Worm (Caenorhabditis elegans): ENCODE data around the gene lep-2.

The lep-2 gene

DNA sequence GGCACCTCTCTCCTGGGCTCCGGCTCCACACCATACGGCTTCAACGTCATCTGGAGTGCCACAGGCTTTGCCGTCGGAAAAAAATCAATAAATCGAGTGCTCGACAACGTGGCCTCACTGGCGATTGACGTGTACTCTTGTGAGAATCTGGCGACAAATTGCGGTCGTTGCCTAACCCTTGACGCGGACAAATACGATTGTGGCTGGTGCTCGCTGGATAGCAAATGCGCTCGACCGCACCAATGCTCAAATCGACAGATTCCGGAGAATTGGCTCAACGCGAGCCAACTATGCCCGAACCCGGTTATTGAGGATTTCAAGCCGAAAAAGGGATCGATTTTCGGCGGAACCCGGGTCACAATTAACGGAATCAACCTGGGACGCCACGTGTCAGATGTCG lies 19.7 kb upstream of the lep-2 start:
- no peak for TF ChIP-seq sem-4 (tag; optimal IDR thresholded peaks at IDR 0.05)

DNA sequence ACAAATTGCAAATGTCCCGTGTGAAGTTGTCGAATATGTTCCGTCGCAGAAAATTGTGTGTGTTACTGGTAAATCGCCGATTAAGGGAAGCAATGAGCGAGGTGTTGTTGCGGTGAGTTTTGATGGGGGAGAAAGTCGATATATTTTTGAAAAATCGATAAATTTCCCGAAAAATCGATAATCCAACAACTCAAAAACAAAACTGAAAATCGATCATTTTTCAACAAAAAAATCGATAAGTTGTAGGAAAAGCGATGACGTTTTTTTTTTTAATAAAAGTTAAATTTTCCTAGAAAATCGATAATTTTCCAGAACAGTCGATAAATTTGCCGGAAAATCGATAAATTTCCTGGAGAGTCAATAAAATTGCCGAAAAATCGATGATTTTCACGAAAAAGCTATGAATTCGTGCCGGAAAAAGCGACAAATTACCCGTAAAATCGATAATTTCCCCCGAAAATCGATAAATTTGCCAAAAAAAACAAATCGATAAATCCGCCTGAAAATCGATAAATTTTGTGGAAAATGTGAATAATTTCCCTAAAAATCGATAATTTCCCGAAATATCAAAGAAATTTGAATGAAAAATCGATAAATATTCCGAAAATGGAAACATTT lies 19.2 kb upstream of the lep-2 start:
- TF ChIP-seq mab-5 (tag; optimal IDR thresholded peaks at IDR 0.05), result no peak
- no peak for TF ChIP-seq F13H6.1 (tag; optimal IDR thresholded peaks at IDR 0.05)
- no peak for TF ChIP-seq zag-1 (tag; optimal IDR thresholded peaks at IDR 0.05)
- no peak for TF ChIP-seq lin-13 (GFP tag; optimal IDR thresholded peaks at IDR 0.05)
- no peak for TF ChIP-seq sem-4 (tag; optimal IDR thresholded peaks at IDR 0.05)
- TF ChIP-seq alr-1 (tag; optimal IDR thresholded peaks at IDR 0.05), result no peak

DNA sequence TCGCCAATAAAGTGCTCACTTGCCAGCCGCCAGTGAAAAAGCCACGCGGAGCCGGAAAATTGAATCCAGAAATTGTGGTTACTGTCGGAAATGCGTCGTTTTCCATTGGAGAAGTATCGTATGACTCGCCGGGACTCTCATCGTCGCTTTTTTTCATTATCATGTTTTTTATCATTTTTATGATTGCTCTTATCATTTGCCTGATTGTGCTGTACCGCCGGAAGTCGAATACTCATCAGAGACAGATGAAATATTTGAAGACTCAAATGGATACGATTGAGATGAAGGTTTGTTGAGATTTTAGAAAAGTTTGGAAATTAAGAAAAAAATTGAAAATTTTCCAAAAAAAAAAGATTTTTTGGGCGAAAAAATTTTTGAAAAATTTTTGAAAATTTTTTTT lies 15.7 kb upstream of the lep-2 start:
- TF ChIP-seq fos-1 (tag; optimal IDR thresholded peaks at IDR 0.05) (peak; percentile 74), ZK546.5 (tag; optimal IDR thresholded peaks at IDR 0.05) (no peak), alr-1 (tag; optimal IDR thresholded peaks at IDR 0.05) (no peak)

DNA sequence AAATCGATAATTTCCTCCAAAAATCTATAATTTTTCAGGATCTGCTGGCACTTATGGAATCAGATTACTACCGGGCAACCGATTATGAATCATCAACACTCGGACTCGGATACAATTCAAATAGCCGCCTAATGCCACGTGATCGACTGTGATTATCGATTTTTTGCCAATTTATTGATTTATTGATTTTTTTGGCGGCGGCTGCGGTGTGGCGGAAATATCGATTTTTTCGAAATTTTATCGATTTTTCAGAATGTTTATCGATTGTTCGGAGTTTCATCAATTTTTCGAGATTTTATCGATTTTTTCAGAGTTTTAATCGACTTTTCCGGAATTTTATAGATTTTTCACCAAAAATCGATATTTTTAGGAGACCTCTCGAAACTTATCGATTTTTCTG lies 8.5 kb upstream of the lep-2 start:
- TF ChIP-seq dmd-4 (tag; optimal IDR thresholded peaks at IDR 0.05) (no peak), nhr-11 (tag; optimal IDR thresholded peaks at IDR 0.05) (no peak), nhr-25 (tag; optimal IDR thresholded peaks at IDR 0.05) (no peak), elt-1 (tag; optimal IDR thresholded peaks at IDR 0.05) (no peak), C34F6.9 (tag; optimal IDR thresholded peaks at IDR 0.05) (no peak), nhr-77 (tag; optimal IDR thresholded peaks at IDR 0.05) (no peak), nhr-129 (tag; optimal IDR thresholded peaks at IDR 0.05) (no peak), sem-4 (tag; optimal IDR thresholded peaks at IDR 0.05) (no peak), ztf-1 (GFP tag; conservative IDR thresholded peaks at IDR 0.05) (no peak), nhr-12 (tag; optimal IDR thresholded peaks at IDR 0.05) (no peak), ZK546.5 (tag; optimal IDR thresholded peaks at IDR 0.05) (no peak), nhr-237 (tag; optimal IDR thresholded peaks at IDR 0.05) (no peak), crh-2 (tag; optimal IDR thresholded peaks at IDR 0.05) (no peak), sma-3 (GFP tag; optimal IDR thresholded peaks at IDR 0.05) (no peak), nhr-6 (tag; optimal IDR thresholded peaks at IDR 0.05) (no peak)

DNA sequence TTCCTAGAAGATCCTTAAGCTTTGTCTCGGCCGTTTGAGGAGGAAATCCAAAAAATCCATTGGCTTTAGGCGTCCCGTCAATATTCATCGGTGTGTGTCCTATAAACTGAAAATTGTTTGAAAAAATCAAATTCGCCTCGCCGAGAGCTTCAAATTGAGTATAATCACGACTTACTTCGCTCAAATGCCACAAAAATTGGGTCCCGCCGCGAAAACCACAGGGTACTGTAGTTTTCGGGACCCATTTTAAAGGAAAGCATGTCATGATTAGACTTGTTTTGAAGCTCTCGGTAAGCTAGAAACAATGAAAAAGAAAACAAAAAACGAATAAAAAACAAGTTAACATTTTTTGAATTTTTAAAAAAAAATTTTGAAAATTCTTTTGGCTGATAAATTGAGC lies 1.7 kb upstream of the lep-2 start, which contains the start of gene egrh-2:
Gene egrh-2 (minus strand): TSS at position 101 of the 400 bp plus-strand sequence.
- TF ChIP-seq ztf-11 (tag; optimal IDR thresholded peaks at IDR 0.05), result no peak

DNA sequence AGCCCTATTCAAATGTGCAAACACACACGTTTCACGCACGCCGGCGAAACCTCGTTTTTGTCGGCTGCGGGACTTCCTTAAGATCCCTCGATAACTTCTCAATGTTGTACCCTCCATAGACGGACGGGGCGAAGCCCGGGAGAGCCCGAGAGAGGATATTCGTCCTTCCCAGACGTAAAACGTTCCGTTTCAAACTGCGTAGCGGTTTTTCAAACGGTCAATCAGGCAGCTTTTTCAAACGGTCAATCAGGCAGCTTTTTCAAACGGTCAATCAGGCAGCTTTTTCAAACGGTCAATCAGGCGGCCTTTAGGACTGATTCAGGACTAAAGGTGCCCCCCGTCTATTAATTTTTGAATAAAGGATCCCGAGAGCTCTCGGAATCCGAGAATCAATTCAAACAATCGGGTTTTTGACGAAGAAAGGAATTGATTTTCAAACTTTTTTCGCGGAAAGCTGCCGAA lies 871 bp upstream of the lep-2 start:
- TF ChIP-seq ama-1 (optimal IDR thresholded peaks at IDR 0.05) (peak; percentile 65), unc-39 (tag; optimal IDR thresholded peaks at IDR 0.05) (no peak), unc-55 (GFP tag; optimal IDR thresholded peaks at IDR 0.05) (peak; percentile 21), lsy-2 (tag; optimal IDR thresholded peaks at IDR 0.05) (peak in 1 of 2 experiments; percentile 9), gmeb-1 (tag; optimal IDR thresholded peaks at IDR 0.05) (no peak), ztf-11 (tag; optimal IDR thresholded peaks at IDR 0.05) (no peak), snpc-4 (tag; optimal IDR thresholded peaks at IDR 0.05) (peak; percentile 92), lin-39 (tag; optimal IDR thresholded peaks at IDR 0.05) (no peak), nhr-77 (tag; optimal IDR thresholded peaks at IDR 0.05) (no peak)

DNA sequence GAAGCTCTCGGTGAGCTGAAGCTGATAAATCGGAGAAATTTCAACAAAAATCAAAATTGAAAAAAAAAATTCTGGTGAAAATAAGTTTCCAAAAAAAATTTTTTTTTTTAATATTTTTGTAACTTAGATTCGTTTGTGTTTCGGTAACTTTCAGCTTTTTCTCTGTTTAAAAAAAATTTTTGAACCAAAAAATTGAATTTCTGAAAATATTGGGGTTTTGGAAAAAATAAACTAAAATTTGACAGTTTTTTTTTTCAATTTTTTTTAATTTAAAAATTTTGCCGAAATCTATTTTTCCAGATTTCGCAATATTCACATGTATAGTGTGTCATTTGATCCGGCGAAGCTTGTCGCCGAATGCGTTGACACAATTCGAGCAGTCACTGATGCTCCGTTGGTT lies 6.8 kb downstream of the lep-2 start, which contains the start of gene Y55F3AM.5:
Gene Y55F3AM.5 (plus strand): TSS at position 301 of the 400 bp plus-strand sequence.
- TF ChIP-seq nhr-129 (tag; optimal IDR thresholded peaks at IDR 0.05), result no peak
- TF ChIP-seq nhr-77 (tag; optimal IDR thresholded peaks at IDR 0.05), result no peak
- no peak for TF ChIP-seq F13H6.1 (tag; optimal IDR thresholded peaks at IDR 0.05)
- no peak for TF ChIP-seq crh-2 (tag; optimal IDR thresholded peaks at IDR 0.05)
- no peak for TF ChIP-seq zag-1 (tag; optimal IDR thresholded peaks at IDR 0.05)
- TF ChIP-seq lin-13 (GFP tag; optimal IDR thresholded peaks at IDR 0.05), result no peak
- TF ChIP-seq dmd-4 (tag; optimal IDR thresholded peaks at IDR 0.05), result no peak

DNA sequence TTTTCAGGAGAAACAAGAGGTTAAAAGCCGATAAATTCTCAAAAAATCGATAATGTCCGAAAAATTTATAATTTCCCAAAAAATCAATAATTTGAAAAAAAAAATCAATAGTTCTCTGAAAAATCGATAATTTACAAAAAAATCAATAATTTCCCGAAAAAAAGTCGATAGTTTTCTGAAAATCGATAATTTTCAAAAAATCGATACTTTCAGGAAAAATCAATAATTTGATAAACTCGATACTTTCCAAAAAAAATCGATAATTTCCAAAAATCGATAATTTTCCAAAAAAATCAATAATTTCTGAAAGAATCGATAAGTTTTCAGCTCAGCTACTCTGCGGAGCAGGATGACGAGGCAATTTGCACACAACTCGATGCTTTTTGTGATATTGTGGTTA lies 7.6 kb downstream of the lep-2 start:
- TF ChIP-seq sem-4 (tag; optimal IDR thresholded peaks at IDR 0.05), result no peak
- no peak for TF ChIP-seq ztf-4 (tag; optimal IDR thresholded peaks at IDR 0.05)
- no peak for TF ChIP-seq gmeb-1 (tag; optimal IDR thresholded peaks at IDR 0.05)
- TF ChIP-seq blmp-1 (tag; optimal IDR thresholded peaks at IDR 0.05; ENCODE audit: insufficient read depth), result no peak

All from whole organism, L2 larva.